Worm (Caenorhabditis elegans): ENCODE results near the gene srd-11.

ce11 chrV:13609806-13610205 is 9.8 kb downstream of the srd-11 start:
- TF ChIP-seq tbx-37 (GFP tag; conservative IDR thresholded peaks at IDR 0.05): no peak
- no peak for TF ChIP-seq scrt-1 (GFP tag; IDR thresholded peaks at IDR 0.05)
- TF ChIP-seq ama-1 (optimal IDR thresholded peaks at IDR 0.05): no peak

All from whole organism, early embryonic.